Worm (Caenorhabditis elegans) whole organism, mixed stage, embryonic: ENCODE data around the gene T22B2.2.
A peak's percentile ranks its signal among the peaks of the same experiment; 100 is the strongest.

Experiments
- M03D4.4 ChIP-seq: sonication (generic microtip); optimal IDR thresholded peaks from 2 replicates; lab custom pipeline; 2017; ENCODE audit warnings: mild to moderate bottlenecking, missing genetic modification characterization, missing compliant biosample characterization
- bed-3 ChIP-seq: fragments of 200-800 bp; sonication (Bioruptor generic); optimal IDR thresholded peaks from 3 replicates; lab custom pipeline; 2018; ENCODE audit warnings: mild to moderate bottlenecking, missing genetic modification characterization, moderate library complexity, missing compliant biosample characterization
- blmp-1 ChIP-seq: fragments of 150-350 bp; optimal IDR thresholded peaks from 2 replicates; lab custom pipeline; 2014; ENCODE audit warnings: missing biosample characterization, missing genetic modification characterization
- ceh-39 ChIP-seq: fragments of 150-350 bp; optimal IDR thresholded peaks from 2 replicates; lab custom pipeline; 2014; ENCODE audit warnings: missing biosample characterization, missing genetic modification characterization
- ceh-43 ChIP-seq: fragments of 200-800 bp; sonication (Bioruptor generic); optimal IDR thresholded peaks from 2 replicates; lab custom pipeline; 2018; ENCODE audit warnings: mild to moderate bottlenecking, missing genetic modification characterization, moderate library complexity, missing compliant biosample characterization
- ces-1 ChIP-seq: fragments of 150-350 bp; optimal IDR thresholded peaks from 2 replicates; lab custom pipeline; 2014; ENCODE audit warnings: missing biosample characterization, missing genetic modification reagents, missing genetic modification characterization
- cnd-1 ChIP-seq: fragments of 200-800 bp; sonication (Bioruptor generic); optimal IDR thresholded peaks from 2 replicates; lab custom pipeline; 2018; ENCODE audit warnings: mild to moderate bottlenecking, missing genetic modification characterization, missing compliant biosample characterization
- elt-1 ChIP-seq: sonication (generic microtip); optimal IDR thresholded peaks from 2 replicates; lab custom pipeline; 2017; ENCODE audit warnings: missing genetic modification characterization, mild to moderate bottlenecking, missing compliant biosample characterization, antibody characterized with exemption, moderate library complexity, borderline replicate concordance; ENCODE audit not compliant: insufficient read depth
- elt-3 ChIP-seq: fragments of 150-350 bp; optimal IDR thresholded peaks from 2 replicates; lab custom pipeline; 2014; ENCODE audit warnings: missing biosample characterization, missing genetic modification characterization
- flh-1 ChIP-seq: fragments of 200-800 bp; sonication (Bioruptor generic); optimal IDR thresholded peaks from 2 replicates; lab custom pipeline; 2018; ENCODE audit warnings: mild to moderate bottlenecking, missing genetic modification characterization, moderate library complexity, missing compliant biosample characterization
- ham-2 ChIP-seq: fragments of 200-800 bp; sonication (Bioruptor generic); optimal IDR thresholded peaks from 2 replicates; lab custom pipeline; 2018; ENCODE audit warnings: mild to moderate bottlenecking, missing genetic modification characterization, missing compliant biosample characterization
- lin-13 ChIP-seq: fragments of 150-350 bp; optimal IDR thresholded peaks from 2 replicates; lab custom pipeline; 2014; ENCODE audit warnings: missing biosample characterization, missing genetic modification characterization
- lsy-2 ChIP-seq: fragments of 150-350 bp; optimal IDR thresholded peaks from 2 replicates; lab custom pipeline; 2014; ENCODE audit warnings: missing biosample characterization, missing genetic modification characterization
- mep-1 ChIP-seq: fragments of 150-350 bp; optimal IDR thresholded peaks from 2 replicates; lab custom pipeline; 2017; ENCODE audit warnings: missing biosample characterization, missing genetic modification reagents, missing genetic modification characterization, inconsistent platforms
- mls-2 ChIP-seq: sonication (generic microtip); optimal IDR thresholded peaks from 2 replicates; lab custom pipeline; 2016; ENCODE audit warnings: mild to moderate bottlenecking, missing genetic modification characterization, moderate library complexity, missing compliant biosample characterization
- nhr-2 ChIP-seq: fragments of 150-350 bp; optimal IDR thresholded peaks from 2 replicates; lab custom pipeline; 2014; ENCODE audit warnings: missing biosample characterization, missing genetic modification characterization
- nhr-28 ChIP-seq: fragments of 150-350 bp; optimal IDR thresholded peaks from 2 replicates; lab custom pipeline; 2014; ENCODE audit warnings: missing biosample characterization, missing genetic modification characterization
- nhr-76 ChIP-seq: sonication (generic microtip); optimal IDR thresholded peaks from 2 replicates; lab custom pipeline; 2017; ENCODE audit warnings: missing biosample characterization, missing genetic modification characterization
- pha-4 ChIP-seq: fragments of 150-350 bp; optimal IDR thresholded peaks from 2 replicates; lab custom pipeline; 2018; ENCODE audit warnings: missing biosample characterization, missing genetic modification reagents, missing genetic modification characterization
- sem-2 ChIP-seq: fragments of 200-800 bp; sonication (Bioruptor generic); optimal IDR thresholded peaks from 2 replicates; lab custom pipeline; 2018; ENCODE audit warnings: mild to moderate bottlenecking, missing genetic modification characterization, missing compliant biosample characterization
- snpc-4 ChIP-seq: fragments of 150-350 bp; optimal IDR thresholded peaks from 2 replicates; lab custom pipeline; 2014; ENCODE audit warnings: missing biosample characterization, missing genetic modification characterization
- sptf-1 ChIP-seq: sonication (generic microtip); optimal IDR thresholded peaks from 2 replicates; lab custom pipeline; 2017; ENCODE audit warnings: mild to moderate bottlenecking, missing genetic modification characterization, moderate library complexity, missing compliant biosample characterization
- tbx-8 ChIP-seq: fragments of 200-800 bp; sonication (Bioruptor generic); optimal IDR thresholded peaks from 2 replicates; lab custom pipeline; 2018; ENCODE audit warnings: mild to moderate bottlenecking, missing genetic modification characterization, moderate library complexity, missing compliant biosample characterization
- unc-120 ChIP-seq: sonication (generic microtip); optimal IDR thresholded peaks from 2 replicates; lab custom pipeline; 2017; ENCODE audit warnings: missing genetic modification characterization, missing compliant biosample characterization; ENCODE audit not compliant: poor library complexity, severe bottlenecking
- unc-62 ChIP-seq: fragments of 150-350 bp; optimal IDR thresholded peaks from 2 replicates; lab custom pipeline; 2014; ENCODE audit warnings: missing biosample characterization, missing genetic modification reagents, missing genetic modification characterization
- zip-8 ChIP-seq: fragments of 150-350 bp; optimal IDR thresholded peaks from 2 replicates; lab custom pipeline; 2014; ENCODE audit warnings: missing biosample characterization, missing genetic modification characterization
- ztf-11 ChIP-seq: fragments of 150-350 bp; optimal IDR thresholded peaks from 2 replicates; lab custom pipeline; 2014; ENCODE audit warnings: missing biosample characterization, missing genetic modification characterization

Gene T22B2.2

ce11 chrX:3944073-3944472 lies 23.9 kb downstream of the T22B2.2 start:
- TF ChIP-seq tbx-8 (GFP tag; lab: Kevin White, UChicago) (no peak), ham-2 (GFP tag; lab: Kevin White, UChicago) (no peak), sptf-1 (tag; lab: Kevin White, UChicago) (no peak), bed-3 (GFP tag; lab: Kevin White, UChicago) (no peak), elt-1 (tag; lab: Kevin White, UChicago) (no peak), ces-1 (GFP tag; lab: Kevin White, UChicago) (no peak), sem-2 (GFP tag; lab: Kevin White, UChicago) (no peak), zip-8 (tag; lab: Kevin White, UChicago) (no peak), blmp-1 (tag; lab: Kevin White, UChicago) (no peak)

ce11 chrX:3944961-3945587 lies 24.9 kb downstream of the T22B2.2 start:
- no peak for TF ChIP-seq flh-1 (GFP tag; lab: Kevin White, UChicago)
- TF ChIP-seq ces-1 (GFP tag; lab: Kevin White, UChicago) = peak; percentile 77

DNA sequence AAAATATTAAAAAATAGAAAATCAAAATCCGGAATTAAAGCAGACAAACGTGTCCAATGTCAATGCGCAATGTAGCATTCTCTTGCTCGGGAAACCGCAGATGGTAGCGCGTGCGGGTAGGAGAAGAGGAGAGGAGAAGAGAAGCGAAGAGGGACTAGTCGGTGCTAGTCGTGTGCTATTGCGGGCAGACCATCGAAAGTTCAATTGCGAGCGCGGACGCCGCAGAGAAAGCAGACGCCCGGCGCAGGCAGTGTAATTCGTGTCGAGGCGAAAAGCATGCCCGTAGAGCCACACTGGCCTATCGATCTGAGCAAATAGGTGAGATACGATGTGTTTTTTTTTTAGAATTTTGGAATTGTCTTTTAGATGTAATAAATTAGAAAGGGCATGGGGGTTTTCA lies 25.5 kb downstream of the T22B2.2 start:
- TF ChIP-seq ces-1 (GFP tag; lab: Kevin White, UChicago) (peak; percentile 34), pha-4 (tag; lab: Kevin White, UChicago) (peak; percentile 39), mls-2 (tag; lab: Kevin White, UChicago) (no peak), tbx-8 (GFP tag; lab: Kevin White, UChicago) (no peak), unc-120 (tag; lab: Kevin White, UChicago) (peak; percentile 88), bed-3 (GFP tag; lab: Kevin White, UChicago) (no peak)

DNA sequence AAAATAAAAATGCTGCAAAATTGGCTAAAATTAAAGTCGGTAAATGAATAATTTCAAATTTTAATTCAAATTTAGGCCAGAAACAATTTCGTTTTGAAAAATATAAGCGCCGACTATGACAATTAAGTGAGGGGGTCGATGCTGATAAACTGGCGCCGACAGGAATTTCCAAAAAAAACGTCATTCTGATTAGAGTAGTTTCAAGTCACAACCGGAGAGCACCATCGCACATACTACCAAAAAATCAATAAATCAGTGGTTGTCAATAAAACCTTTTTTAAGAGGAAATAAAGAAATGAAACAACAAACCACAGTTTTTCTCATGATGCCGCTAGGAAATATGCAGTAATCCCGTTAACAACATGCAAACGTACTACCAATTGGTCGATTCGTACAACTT lies 28.8 kb downstream of the T22B2.2 start:
- TF ChIP-seq lsy-2 (tag; lab: Kevin White, UChicago) (no peak), snpc-4 (tag; lab: Kevin White, UChicago) (no peak), ztf-11 (tag; lab: Kevin White, UChicago) (no peak), nhr-76 (no peak), ham-2 (GFP tag; lab: Kevin White, UChicago) (no peak), elt-3 (tag; lab: Kevin White, UChicago) (no peak), cnd-1 (no peak), tbx-8 (GFP tag; lab: Kevin White, UChicago) (no peak), M03D4.4 (tag; lab: Kevin White, UChicago) (no peak), unc-62 (GFP tag; lab: Kevin White, UChicago) (no peak), zip-8 (tag; lab: Kevin White, UChicago) (no peak), sptf-1 (tag; lab: Kevin White, UChicago) (no peak), nhr-28 (tag; lab: Kevin White, UChicago) (no peak), unc-120 (tag; lab: Kevin White, UChicago) (no peak), mep-1 (tag; lab: Kevin White, UChicago) (no peak), ceh-39 (tag; lab: Kevin White, UChicago) (no peak), mls-2 (tag; lab: Kevin White, UChicago) (no peak), nhr-2 (tag; lab: Kevin White, UChicago) (no peak)

DNA sequence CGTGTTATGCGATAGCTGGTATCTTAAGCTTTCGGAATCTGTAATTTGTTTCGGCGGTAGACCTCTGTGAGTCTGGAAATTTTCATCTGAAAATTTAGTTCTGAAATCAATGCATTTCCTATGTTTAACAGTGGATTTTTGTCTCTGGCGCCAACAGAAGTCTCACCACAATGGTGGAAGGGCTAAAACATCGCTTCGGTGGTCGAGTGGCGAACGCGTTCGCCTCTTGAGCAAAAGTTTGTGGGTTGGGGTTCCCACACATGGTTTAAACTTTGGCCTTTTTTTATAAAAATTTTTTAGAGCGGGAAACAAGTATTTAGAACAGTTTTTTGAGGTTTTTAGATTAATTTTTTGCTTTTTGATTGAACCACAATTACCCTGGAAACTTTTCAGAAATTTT lies 29.6 kb downstream of the T22B2.2 start:
- no peak for TF ChIP-seq lsy-2 (tag; lab: Kevin White, UChicago)
- no peak for TF ChIP-seq ham-2 (GFP tag; lab: Kevin White, UChicago)
- no peak for TF ChIP-seq sem-2 (GFP tag; lab: Kevin White, UChicago)
- TF ChIP-seq lin-13 (tag; lab: Kevin White, UChicago) = no peak
- no peak for TF ChIP-seq M03D4.4 (tag; lab: Kevin White, UChicago)
- TF ChIP-seq unc-120 (tag; lab: Kevin White, UChicago) = no peak
- TF ChIP-seq ceh-43 (GFP tag; lab: Kevin White, UChicago) = no peak
- no peak for TF ChIP-seq tbx-8 (GFP tag; lab: Kevin White, UChicago)
- no peak for TF ChIP-seq ces-1 (GFP tag; lab: Kevin White, UChicago)
- no peak for TF ChIP-seq mls-2 (tag; lab: Kevin White, UChicago)
- no peak for TF ChIP-seq elt-3 (tag; lab: Kevin White, UChicago)
- TF ChIP-seq cnd-1 = no peak
- TF ChIP-seq sptf-1 (tag; lab: Kevin White, UChicago) = no peak
